Worm (Caenorhabditis elegans) whole organism, L3 larva: ENCODE measurements around the gene C35B1.3.

Experiments
- R02D3.7 ChIP-seq: fragments of 150-350 bp; optimal IDR thresholded peaks from 2 replicates; lab custom pipeline; 2014; ENCODE audit warnings: missing biosample characterization, missing genetic modification characterization
- aly-2 ChIP-seq: fragments of 150-350 bp; optimal IDR thresholded peaks from 2 replicates; lab custom pipeline; 2014; ENCODE audit warnings: missing biosample characterization, missing genetic modification characterization
- ama-1 ChIP-seq: fragments of 150-350 bp; optimal IDR thresholded peaks from 2 replicates; lab custom pipeline; 2018
- ceh-28 ChIP-seq: fragments of 150-350 bp; optimal IDR thresholded peaks from 2 replicates; lab custom pipeline; 2014; ENCODE audit warnings: missing biosample characterization, missing genetic modification reagents, missing genetic modification characterization
- ceh-9 ChIP-seq: sonication (generic microtip); optimal IDR thresholded peaks from 2 replicates; lab custom pipeline; 2018; ENCODE audit warnings: missing biosample characterization, missing genetic modification characterization
- daf-12 ChIP-seq: fragments of 150-350 bp; optimal IDR thresholded peaks from 2 replicates; lab custom pipeline; 2014; ENCODE audit warnings: missing biosample characterization, missing genetic modification reagents, missing genetic modification characterization
- egl-27 ChIP-seq: sonication (generic microtip); optimal IDR thresholded peaks from 4 replicates; lab custom pipeline; 2017; ENCODE audit warnings: missing biosample characterization, missing genetic modification reagents, missing genetic modification characterization
- egl-5 ChIP-seq: fragments of 150-350 bp; optimal IDR thresholded peaks from 2 replicates; lab custom pipeline; 2017; ENCODE audit warnings: missing biosample characterization, missing genetic modification reagents, missing genetic modification characterization, inconsistent platforms
- elt-1 ChIP-seq: fragments of 150-350 bp; optimal IDR thresholded peaks from 2 replicates; lab custom pipeline; 2014; ENCODE audit warnings: missing biosample characterization, missing genetic modification characterization
- elt-2 ChIP-seq: sonication (generic microtip); optimal IDR thresholded peaks from 2 replicates; lab custom pipeline; 2016; ENCODE audit warnings: missing genetic modification reagents, mild to moderate bottlenecking, missing genetic modification characterization, missing compliant biosample characterization
- elt-3 ChIP-seq, 3 experiments: fragments of 150-350 bp in 1 of 3; sonication (generic microtip) in 2 of 3; optimal IDR thresholded peaks; 2 replicates in 2 of 3; 4 replicates in 1 of 3; lab custom pipeline; 2014 to 2017; ENCODE audit warnings: missing biosample characterization in 3 of 3, missing genetic modification characterization in 3 of 3
- eor-1 ChIP-seq, 2 experiments: fragments of 150-350 bp; optimal IDR thresholded peaks; 2 replicates each; lab custom pipeline; 2014 to 2018; ENCODE audit warnings: missing biosample characterization in 2 of 2, missing genetic modification characterization in 2 of 2
- fkh-10 ChIP-seq: sonication (generic microtip); optimal IDR thresholded peaks from 2 replicates; lab custom pipeline; 2017; ENCODE audit warnings: missing biosample characterization, missing genetic modification reagents, missing genetic modification characterization
- fkh-2 ChIP-seq: fragments of 150-350 bp; optimal IDR thresholded peaks from 2 replicates; lab custom pipeline; 2014; ENCODE audit warnings: missing biosample characterization, missing genetic modification reagents, missing genetic modification characterization
- fos-1 ChIP-seq: fragments of 150-350 bp; optimal IDR thresholded peaks from 2 replicates; lab custom pipeline; 2014; ENCODE audit warnings: missing biosample characterization, missing genetic modification characterization
- hmg-11 ChIP-seq: sonication (generic microtip); optimal IDR thresholded peaks from 2 replicates; lab custom pipeline; 2016; ENCODE audit warnings: missing genetic modification characterization, missing compliant biosample characterization
- jun-1 ChIP-seq: fragments of 150-350 bp; optimal IDR thresholded peaks from 2 replicates; lab custom pipeline; 2014; ENCODE audit warnings: missing biosample characterization, missing genetic modification reagents, missing genetic modification characterization
- lin-15B ChIP-seq: fragments of 150-350 bp; optimal IDR thresholded peaks from 2 replicates; lab custom pipeline; 2014; ENCODE audit warnings: missing biosample characterization, missing genetic modification characterization
- lin-39 ChIP-seq: fragments of 150-350 bp; optimal IDR thresholded peaks from 2 replicates; lab custom pipeline; 2018; ENCODE audit warnings: missing biosample characterization, missing genetic modification reagents, missing genetic modification characterization
- lsy-12 ChIP-seq: sonication (generic microtip); optimal IDR thresholded peaks from 2 replicates; lab custom pipeline; 2016; ENCODE audit warnings: mild to moderate bottlenecking, missing genetic modification characterization, missing compliant biosample characterization
- mdl-1 ChIP-seq: fragments of 150-350 bp; optimal IDR thresholded peaks from 2 replicates; lab custom pipeline; 2014; ENCODE audit warnings: missing biosample characterization, missing genetic modification characterization
- mml-1 ChIP-seq: fragments of 150-350 bp; sonication (generic microtip); optimal IDR thresholded peaks from 3 replicates; lab custom pipeline; 2014; ENCODE audit warnings: missing biosample characterization, missing genetic modification characterization
- nfya-1 ChIP-seq: sonication (generic microtip); optimal IDR thresholded peaks from 2 replicates; lab custom pipeline; 2017; ENCODE audit warnings: missing genetic modification characterization, mild to moderate bottlenecking, missing compliant biosample characterization, antibody characterized with exemption, moderate library complexity; ENCODE audit not compliant: insufficient read depth
- nhr-12 ChIP-seq: fragments of 150-350 bp; optimal IDR thresholded peaks from 2 replicates; lab custom pipeline; 2014; ENCODE audit warnings: missing biosample characterization, missing genetic modification characterization
- nhr-23 ChIP-seq: fragments of 150-350 bp; optimal IDR thresholded peaks from 2 replicates; lab custom pipeline; 2014; ENCODE audit warnings: missing biosample characterization, missing genetic modification reagents, missing genetic modification characterization
- nhr-237 ChIP-seq: fragments of 150-350 bp; optimal IDR thresholded peaks from 2 replicates; lab custom pipeline; 2014; ENCODE audit warnings: missing biosample characterization, missing genetic modification characterization
- nhr-25 ChIP-seq: sonication (generic microtip); optimal IDR thresholded peaks from 2 replicates; lab custom pipeline; 2017; ENCODE audit warnings: missing biosample characterization, missing genetic modification characterization
- nhr-28 ChIP-seq: fragments of 150-350 bp; optimal IDR thresholded peaks from 2 replicates; lab custom pipeline; 2014; ENCODE audit warnings: missing biosample characterization, missing genetic modification characterization
- nhr-43 ChIP-seq: sonication (generic microtip); optimal IDR thresholded peaks from 2 replicates; lab custom pipeline; 2016; ENCODE audit warnings: mild to moderate bottlenecking, missing genetic modification characterization, missing compliant biosample characterization; ENCODE audit not compliant: poor library complexity, severe bottlenecking
- nhr-67 ChIP-seq: fragments of 150-350 bp; optimal IDR thresholded peaks from 2 replicates; lab custom pipeline; 2014; ENCODE audit warnings: missing biosample characterization, missing genetic modification characterization
- nhr-76 ChIP-seq: fragments of 150-350 bp; sonication (generic microtip); optimal IDR thresholded peaks from 5 replicates; lab custom pipeline; 2014; ENCODE audit warnings: missing biosample characterization, missing genetic modification characterization
- nhr-77 ChIP-seq: fragments of 150-350 bp; optimal IDR thresholded peaks from 2 replicates; lab custom pipeline; 2014; ENCODE audit warnings: missing biosample characterization, missing genetic modification characterization
- pha-4 ChIP-seq: fragments of 150-350 bp; optimal IDR thresholded peaks from 2 replicates; lab custom pipeline; 2014; ENCODE audit warnings: missing biosample characterization, missing genetic modification reagents, missing genetic modification characterization
- pqm-1 ChIP-seq: fragments of 150-350 bp; optimal IDR thresholded peaks from 2 replicates; lab custom pipeline; 2017; ENCODE audit warnings: missing biosample characterization, missing genetic modification characterization, inconsistent platforms
- skn-1 ChIP-seq: fragments of 150-350 bp; optimal IDR thresholded peaks from 2 replicates; lab custom pipeline; 2014; ENCODE audit warnings: missing biosample characterization, missing genetic modification characterization
- snpc-4 ChIP-seq: fragments of 150-350 bp; optimal IDR thresholded peaks from 2 replicates; lab custom pipeline; 2014; ENCODE audit warnings: missing biosample characterization, missing genetic modification characterization
- tbx-2 ChIP-seq: sonication (generic microtip); optimal IDR thresholded peaks from 2 replicates; lab custom pipeline; 2016; ENCODE audit warnings: mild to moderate bottlenecking, missing genetic modification characterization, missing compliant biosample characterization
- unc-62 ChIP-seq: fragments of 150-350 bp; sonication (generic microtip); optimal IDR thresholded peaks from 4 replicates; lab custom pipeline; 2014; ENCODE audit warnings: missing biosample characterization, missing genetic modification reagents, missing genetic modification characterization
- zag-1 ChIP-seq: fragments of 150-350 bp; optimal IDR thresholded peaks from 2 replicates; lab custom pipeline; 2014; ENCODE audit warnings: missing biosample characterization, missing genetic modification characterization
- ztf-11 ChIP-seq: fragments of 150-350 bp; optimal IDR thresholded peaks from 2 replicates; lab custom pipeline; 2014; ENCODE audit warnings: missing biosample characterization, missing genetic modification characterization
- ztf-4 ChIP-seq: fragments of 150-350 bp; optimal IDR thresholded peaks from 2 replicates; lab custom pipeline; 2014; ENCODE audit warnings: missing biosample characterization, missing genetic modification characterization

C35B1.3 gene

DNA sequence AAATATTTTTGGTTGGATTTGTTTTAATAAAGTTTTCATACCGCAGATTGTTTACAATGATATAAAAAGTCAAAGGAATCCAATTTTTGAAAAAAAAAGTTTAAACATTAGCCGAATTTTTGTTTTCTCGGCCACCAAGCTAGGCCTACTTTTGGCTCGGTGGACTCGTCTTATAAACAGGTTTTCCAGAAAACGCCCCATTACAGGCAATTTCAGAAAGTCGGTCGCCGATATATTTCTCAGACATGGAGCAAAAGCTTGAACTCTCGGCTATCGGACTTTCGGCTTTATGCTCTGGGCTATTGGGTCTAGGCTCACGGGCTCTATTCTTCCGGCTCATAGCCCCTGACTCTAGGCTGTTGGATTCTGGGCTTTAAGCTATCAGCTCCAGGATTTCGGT, 2.1 kb downstream of the C35B1.3 start:
- TF ChIP-seq ama-1 (peak; percentile 52), aly-2 (tag; lab: Kevin White, UChicago) (no peak), nhr-67 (no peak)

- TF ChIP-seq nhr-237 (tag; lab: Kevin White, UChicago) = no peak
- no peak for TF ChIP-seq elt-2 (tag; lab: Kevin White, UChicago)
- TF ChIP-seq unc-62 (GFP tag; lab: Kevin White, UChicago) = no peak
- no peak for TF ChIP-seq nhr-25 (tag; lab: Kevin White, UChicago)
- TF ChIP-seq lin-15B (tag; lab: Kevin White, UChicago) = no peak
- no peak for TF ChIP-seq mdl-1 (tag; lab: Kevin White, UChicago)
- TF ChIP-seq nhr-23 (tag; lab: Kevin White, UChicago) = no peak
- TF ChIP-seq ztf-4 (tag; lab: Kevin White, UChicago) = no peak
- no peak for TF ChIP-seq daf-12
- no peak for TF ChIP-seq egl-5 (tag; lab: Kevin White, UChicago)
- TF ChIP-seq skn-1 (tag; lab: Kevin White, UChicago) = no peak
- no peak for TF ChIP-seq aly-2 (tag; lab: Kevin White, UChicago)
These were observed 3.2 kb downstream of the C35B1.3 start, which contains the start of gene C35B1.5 for ce11 chrIV:4084109-4084508. TSS of gene C35B1.5 (minus strand) at chrIV:4084209.

DNA sequence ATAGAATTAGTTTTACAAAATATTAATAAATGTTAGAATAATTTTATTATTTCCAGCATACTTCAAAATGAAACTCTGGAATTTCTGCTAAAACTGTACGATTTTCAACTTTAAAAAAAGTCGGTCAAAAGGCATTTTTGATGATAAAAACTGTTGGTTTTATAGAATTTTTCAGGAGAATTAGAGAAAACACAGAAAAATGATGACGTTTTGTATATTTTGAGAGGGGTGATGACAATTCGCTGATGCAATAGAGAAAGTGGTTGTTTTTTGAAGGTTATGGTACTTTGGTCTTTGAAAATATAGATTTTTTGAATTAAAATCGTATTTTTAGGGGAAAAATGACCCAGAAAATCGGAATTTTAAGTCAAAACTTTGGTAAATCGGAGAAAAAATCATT, 4.1 kb downstream of the C35B1.3 start:
- TF ChIP-seq skn-1 (tag; lab: Kevin White, UChicago) (peak; percentile 98), nhr-67 (no peak), aly-2 (tag; lab: Kevin White, UChicago) (no peak), R02D3.7 (no peak), ztf-11 (tag; lab: Kevin White, UChicago) (no peak), eor-1 (tag; optimal IDR thresholded peaks at IDR 0.05; lab: Kevin White, UChicago) (no peak), lsy-12 (tag; lab: Kevin White, UChicago) (no peak), pqm-1 (tag; lab: Kevin White, UChicago) (peak; percentile 47), nfya-1 (tag; lab: Kevin White, UChicago) (no peak), nhr-77 (tag; lab: Kevin White, UChicago) (no peak), egl-27 (tag; lab: Kevin White, UChicago) (no peak), elt-2 (tag; lab: Kevin White, UChicago) (peak; percentile 65), pha-4 (tag; lab: Kevin White, UChicago) (peak; percentile 30)
- TF ChIP-seq, all 47 proteins: peak for 4

DNA sequence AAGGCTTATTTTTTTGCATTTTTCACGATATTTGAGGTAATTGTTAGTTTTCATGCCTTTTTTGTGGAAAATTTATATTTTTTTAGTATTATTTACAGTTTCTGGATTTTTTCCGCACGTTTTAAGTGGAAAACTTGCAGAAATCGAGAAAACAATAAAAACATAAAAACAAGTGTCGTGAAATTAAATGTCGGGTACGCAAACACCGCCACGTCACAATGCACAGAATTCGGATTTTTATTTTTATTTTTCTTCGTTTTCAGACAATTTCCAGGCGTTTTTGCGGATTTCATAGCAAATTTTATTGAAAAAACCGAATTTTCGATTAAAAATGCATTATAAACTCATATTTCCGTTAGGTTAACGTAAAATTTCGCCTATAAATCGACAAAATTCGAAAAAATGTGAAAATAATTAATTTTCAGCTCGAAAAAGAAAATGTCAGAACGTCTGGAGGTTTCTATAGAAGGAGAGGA, 4.9 kb downstream of the C35B1.3 start, which contains the start of gene C35B1.2:
Gene C35B1.2, plus strand, starts transcription at position 426 of the 476 bp plus-strand sequence.
- TF ChIP-seq ceh-9 (tag; lab: Kevin White, UChicago) (no peak), hmg-11 (tag; lab: Kevin White, UChicago) (peak; percentile 4), nfya-1 (tag; lab: Kevin White, UChicago) (peak; percentile 14), lin-15B (tag; lab: Kevin White, UChicago) (peak; percentile 2)

- TF ChIP-seq lin-15B (tag; lab: Kevin White, UChicago) = peak; percentile 47
- peak; percentile 62 for TF ChIP-seq fos-1
- TF ChIP-seq unc-62 (GFP tag; lab: Kevin White, UChicago) = peak; percentile 34
- TF ChIP-seq mdl-1 (tag; lab: Kevin White, UChicago) = peak; percentile 29
- peak; percentile 62 for TF ChIP-seq snpc-4 (tag; lab: Kevin White, UChicago)
- no peak for TF ChIP-seq daf-12
- TF ChIP-seq nhr-43 = peak; percentile 64
- TF ChIP-seq mml-1 (tag; lab: Kevin White, UChicago) = no peak
- no peak for TF ChIP-seq fkh-2
- TF ChIP-seq pha-4 (tag; lab: Kevin White, UChicago) = peak; percentile 76
- TF ChIP-seq hmg-11 (tag; lab: Kevin White, UChicago) = peak; percentile 94
- TF ChIP-seq ztf-11 (tag; lab: Kevin White, UChicago) = no peak
- peak; percentile 58 for TF ChIP-seq elt-2 (tag; lab: Kevin White, UChicago)
- TF ChIP-seq nhr-76 (tag; lab: Kevin White, UChicago) = no peak
- TF ChIP-seq tbx-2 (tag; lab: Kevin White, UChicago) = peak; percentile 42
- TF ChIP-seq egl-5 (tag; lab: Kevin White, UChicago) = peak; percentile 10
- TF ChIP-seq elt-1 = no peak
- TF ChIP-seq nhr-12 (tag; lab: Kevin White, UChicago) = no peak
- no peak for TF ChIP-seq ceh-9 (tag; lab: Kevin White, UChicago)
- no peak for TF ChIP-seq elt-3 (tag; optimal IDR thresholded peaks at IDR 0.05; lab: Kevin White, UChicago)
- TF ChIP-seq nhr-23 (tag; lab: Kevin White, UChicago) = peak; percentile 51
- peak; percentile 1 for TF ChIP-seq ama-1
- TF ChIP-seq nhr-25 (tag; lab: Kevin White, UChicago) = peak; percentile 70
- TF ChIP-seq jun-1 = peak; percentile 77
- peak; percentile 92 for TF ChIP-seq ceh-28
- TF ChIP-seq R02D3.7 = peak; percentile 66
- peak; percentile 70 for TF ChIP-seq lin-39 (tag; lab: Kevin White, UChicago)
- no peak for TF ChIP-seq nhr-67
- no peak for TF ChIP-seq zag-1 (tag; lab: Kevin White, UChicago)
- no peak for TF ChIP-seq fkh-10 (GFP tag; lab: Kevin White, UChicago)
- TF ChIP-seq nfya-1 (tag; lab: Kevin White, UChicago) = peak; percentile 84
- no peak for TF ChIP-seq nhr-28
- TF ChIP-seq lsy-12 (tag; lab: Kevin White, UChicago) = peak; percentile 64
These were observed 12.1 kb downstream of the C35B1.3 start for ce11 chrIV:4093087-4093486.
